Fruit fly (Drosophila melanogaster) whole organism, embryonic: ENCODE measurements around the gene CG31542.

Experiments
- Adf1 ChIP-seq: fragments of 200-800 bp; sonication (Bioruptor generic); IDR thresholded peaks from 2 replicates; pipeline ENCODE4 v1.3.6; 2022; ENCODE audit warnings: missing biosample characterization, missing genetic modification characterization
- Aef1 ChIP-seq: fragments of 200-800 bp; sonication (Bioruptor generic); IDR thresholded peaks from 3 replicates; pipeline ENCODE4 v1.3.6; 2022; ENCODE audit warnings: missing biosample characterization, missing genetic modification characterization
- BEAF-32 ChIP-seq: fragments of 200-800 bp; sonication (Bioruptor generic); optimal IDR thresholded peaks from 3 replicates; lab custom pipeline; 2017; ENCODE audit warnings: missing biosample characterization, missing genetic modification characterization, mild to moderate bottlenecking, moderate library complexity, missing genetic modification reagents
- Bteb2 ChIP-seq: fragments of 200-800 bp; sonication (Bioruptor generic); optimal IDR thresholded peaks from 2 replicates; lab custom pipeline; 2016; ENCODE audit warnings: missing biosample characterization, missing genetic modification characterization
- CG1233 ChIP-seq: fragments of 200-800 bp; sonication (Bioruptor generic); optimal IDR thresholded peaks from 4 replicates; lab custom pipeline; 2018; ENCODE audit warnings: missing biosample characterization, mild to moderate bottlenecking, missing genetic modification characterization
- CG13123 ChIP-seq: fragments of 200-800 bp; sonication (Bioruptor generic); optimal IDR thresholded peaks from 2 replicates; lab custom pipeline; 2016; ENCODE audit warnings: missing biosample characterization, missing genetic modification characterization
- CG15073 ChIP-seq: fragments of 200-800 bp; sonication (Bioruptor generic); optimal IDR thresholded peaks from 2 replicates; lab custom pipeline; 2016; ENCODE audit warnings: missing biosample characterization, missing genetic modification characterization
- CG2889 ChIP-seq: fragments of 200-800 bp; sonication (Bioruptor generic); IDR thresholded peaks from 3 replicates; pipeline ENCODE4 v1.3.6; 2022; ENCODE audit warnings: missing biosample characterization, missing genetic modification characterization
- CG31365 ChIP-seq: fragments of 200-800 bp; sonication (Bioruptor generic); optimal IDR thresholded peaks from 2 replicates; lab custom pipeline; 2018; ENCODE audit warnings: missing biosample characterization, mild to moderate bottlenecking, missing genetic modification characterization
- CG31441 ChIP-seq: fragments of 200-800 bp; sonication (Bioruptor generic); IDR thresholded peaks from 2 replicates; pipeline ENCODE4 v1.3.6; 2022; ENCODE audit warnings: missing biosample characterization, missing genetic modification characterization
- CG34224 ChIP-seq: fragments of 200-800 bp; sonication (Bioruptor generic); IDR thresholded peaks from 3 replicates; pipeline ENCODE4 v1.3.6; 2022; ENCODE audit warnings: missing biosample characterization, missing genetic modification characterization; ENCODE audit not compliant: partially characterized antibody
- CG43689 ChIP-seq: fragments of 200-800 bp; sonication (Bioruptor generic); IDR thresholded peaks from 2 replicates; pipeline ENCODE4 v1.3.6; 2022; ENCODE audit warnings: missing biosample characterization, missing genetic modification characterization
- CG4820 ChIP-seq: fragments of 200-800 bp; sonication (Bioruptor generic); optimal IDR thresholded peaks from 3 replicates; lab custom pipeline; 2016; ENCODE audit warnings: missing biosample characterization, missing genetic modification characterization
- CG6254 ChIP-seq: fragments of 200-800 bp; sonication (Bioruptor generic); optimal IDR thresholded peaks from 3 replicates; lab custom pipeline; 2017; ENCODE audit warnings: mild to moderate bottlenecking, missing biosample characterization, missing genetic modification reagents, missing genetic modification characterization
- CG6272 ChIP-seq: fragments of 200-800 bp; sonication (Bioruptor generic); IDR thresholded peaks from 2 replicates; pipeline ENCODE4 v1.3.6; 2022; ENCODE audit warnings: missing biosample characterization, missing genetic modification characterization
- CG7963 ChIP-seq: fragments of 200-800 bp; sonication (Bioruptor generic); IDR thresholded peaks from 3 replicates; pipeline ENCODE4 v1.3.6; 2022; ENCODE audit warnings: missing biosample characterization, missing genetic modification characterization; ENCODE audit not compliant: partially characterized antibody
- CG8478 ChIP-seq: fragments of >200 bp; optimal IDR thresholded peaks from 2 replicates; lab custom pipeline; 2018
- CG8924 ChIP-seq: fragments of 200-800 bp; optimal IDR thresholded peaks from 3 replicates; lab custom pipeline; 2019; ENCODE audit warnings: missing biosample characterization, mild to moderate bottlenecking, missing genetic modification characterization, moderate library complexity
- CG8944 ChIP-seq: fragments of 200-800 bp; sonication (Bioruptor generic); optimal IDR thresholded peaks from 3 replicates; lab custom pipeline; 2016; ENCODE audit warnings: missing biosample characterization, missing genetic modification characterization
- CG9932 ChIP-seq: fragments of 200-800 bp; sonication (Bioruptor generic); IDR thresholded peaks from 2 replicates; pipeline ENCODE4 v1.3.6; 2022; ENCODE audit warnings: missing biosample characterization, missing genetic modification characterization
- CrebB ChIP-seq: fragments of 200-800 bp; sonication (Bioruptor generic); optimal IDR thresholded peaks from 3 replicates; lab custom pipeline; 2018; ENCODE audit warnings: missing biosample characterization, mild to moderate bottlenecking, missing genetic modification characterization
- Eip74EF ChIP-seq, 2 experiments: fragments of 200-800 bp in 1 of 2; fragments of >200 bp in 1 of 2; sonication (Bioruptor generic) in 1 of 2; optimal IDR thresholded peaks; 2 replicates each; lab custom pipeline; 2017 to 2019; ENCODE audit warnings: missing biosample characterization in 2 of 2, missing genetic modification characterization in 2 of 2, mild to moderate bottlenecking in 1 of 2, moderate library complexity in 1 of 2
- Ets97D ChIP-seq: fragments of 200-800 bp; sonication (Bioruptor generic); optimal IDR thresholded peaks from 3 replicates; lab custom pipeline; 2016; ENCODE audit warnings: missing biosample characterization, missing genetic modification characterization
- HHEX ChIP-seq: fragments of 200-800 bp; sonication (Bioruptor generic); optimal IDR thresholded peaks from 3 replicates; lab custom pipeline; 2017; ENCODE audit warnings: missing biosample characterization, mild to moderate bottlenecking, missing genetic modification characterization, missing genetic modification reagents
- MESR4 ChIP-seq: fragments of 200-800 bp; sonication (Bioruptor generic); optimal IDR thresholded peaks from 2 replicates; lab custom pipeline; 2018; ENCODE audit warnings: missing biosample characterization, mild to moderate bottlenecking, missing genetic modification characterization, moderate library complexity
- MTF-1 ChIP-seq: fragments of 200-800 bp; sonication (Bioruptor generic); optimal IDR thresholded peaks from 2 replicates; lab custom pipeline; 2018; ENCODE audit warnings: missing biosample characterization, mild to moderate bottlenecking, missing genetic modification characterization, borderline replicate concordance
- Med ChIP-seq: fragments of 200-800 bp; sonication (Bioruptor generic); peaks from one replicate; lab custom pipeline; 2016; ENCODE audit warnings: missing biosample characterization, missing genetic modification characterization, mild to moderate bottlenecking, inconsistent platforms, moderate library complexity
- Ptx1 ChIP-seq: fragments of 200-800 bp; sonication (Bioruptor generic); IDR thresholded peaks from 2 replicates; pipeline ENCODE4 v1.3.6; 2022; ENCODE audit warnings: missing biosample characterization, missing genetic modification characterization
- Side ChIP-seq: fragments of 200-800 bp; sonication (Bioruptor generic); optimal IDR thresholded peaks from 2 replicates; lab custom pipeline; 2016; ENCODE audit warnings: missing biosample characterization, missing genetic modification characterization
- Sry-δ ChIP-seq: fragments of 200-800 bp; sonication (Bioruptor generic); optimal IDR thresholded peaks from 2 replicates; lab custom pipeline; 2016; ENCODE audit warnings: missing biosample characterization, missing genetic modification characterization
- YL-1 ChIP-seq: fragments of 200-800 bp; sonication (Bioruptor generic); optimal IDR thresholded peaks from 3 replicates; lab custom pipeline; 2017; ENCODE audit warnings: missing biosample characterization, mild to moderate bottlenecking, missing genetic modification characterization
- aop ChIP-seq: fragments of 200-800 bp; sonication (Bioruptor generic); IDR thresholded peaks from 2 replicates; pipeline ENCODE4 v1.3.6; 2022; ENCODE audit warnings: missing biosample characterization, missing genetic modification characterization
- az2 ChIP-seq: fragments of 200-800 bp; sonication (Bioruptor generic); optimal IDR thresholded peaks from 3 replicates; lab custom pipeline; 2016; ENCODE audit warnings: missing biosample characterization, missing genetic modification characterization
- bbx ChIP-seq: fragments of 200-800 bp; sonication (Bioruptor generic); IDR thresholded peaks from 2 replicates; pipeline ENCODE4 v1.3.6; 2022; ENCODE audit warnings: missing biosample characterization, missing genetic modification characterization; ENCODE audit not compliant: partially characterized antibody
- bigmax ChIP-seq: fragments of 200-800 bp; sonication (Bioruptor generic); optimal IDR thresholded peaks from 2 replicates; lab custom pipeline; 2018; ENCODE audit warnings: missing biosample characterization, mild to moderate bottlenecking, missing genetic modification characterization
- caup ChIP-seq: fragments of 200-800 bp; sonication (Bioruptor generic); optimal IDR thresholded peaks from 3 replicates; lab custom pipeline; 2017; ENCODE audit warnings: missing biosample characterization, mild to moderate bottlenecking, missing genetic modification characterization, moderate library complexity; ENCODE audit not compliant: severe bottlenecking
- crp ChIP-seq, 2 experiments: fragments of 200-800 bp; sonication (Bioruptor generic); optimal IDR thresholded peaks; 2 replicates in 1 of 2; 3 replicates in 1 of 2; lab custom pipeline; 2017; ENCODE audit warnings: missing biosample characterization in 2 of 2, missing genetic modification characterization in 2 of 2, mild to moderate bottlenecking in 1 of 2, moderate library complexity in 1 of 2
- dm ChIP-seq: fragments of 200-800 bp; sonication (Bioruptor generic); optimal IDR thresholded peaks from 3 replicates; lab custom pipeline; 2016; ENCODE audit warnings: missing biosample characterization, missing genetic modification characterization
- exex ChIP-seq: fragments of 200-800 bp; sonication (Bioruptor generic); optimal IDR thresholded peaks from 4 replicates; lab custom pipeline; 2018; ENCODE audit warnings: missing biosample characterization, mild to moderate bottlenecking, missing genetic modification characterization, moderate library complexity
- fd64A ChIP-seq: fragments of 200-800 bp; sonication (Bioruptor generic); optimal IDR thresholded peaks from 3 replicates; lab custom pipeline; 2018; ENCODE audit warnings: missing biosample characterization, mild to moderate bottlenecking, missing genetic modification characterization
- lilli ChIP-seq: fragments of 200-800 bp; sonication (Bioruptor generic); optimal IDR thresholded peaks from 3 replicates; lab custom pipeline; 2016; ENCODE audit warnings: missing biosample characterization, missing genetic modification characterization
- mirr ChIP-seq: fragments of 200-800 bp; sonication (Bioruptor generic); optimal IDR thresholded peaks from 3 replicates; lab custom pipeline; 2018; ENCODE audit warnings: missing biosample characterization, mild to moderate bottlenecking, missing genetic modification characterization
- pan ChIP-seq, 4 experiments: fragments of >200 bp in 3 of 4; fragments of 200-800 bp in 1 of 4; sonication (Bioruptor generic) in 1 of 4; optimal IDR thresholded peaks in 3 of 4; IDR thresholded peaks in 1 of 4; 2 replicates each; pipeline versions ENCODE4 v1.3.6 to Lab custom; 2017 to 2022; ENCODE audit warnings: missing biosample characterization in 2 of 4, missing genetic modification characterization in 2 of 4, mixed read lengths in 1 of 4
- pros ChIP-seq: fragments of 200-800 bp; sonication (Bioruptor generic); optimal IDR thresholded peaks from 3 replicates; lab custom pipeline; 2019; ENCODE audit warnings: missing biosample characterization, mild to moderate bottlenecking, missing genetic modification characterization, moderate library complexity
- sd ChIP-seq: fragments of 200-800 bp; sonication (Bioruptor generic); optimal IDR thresholded peaks from 3 replicates; lab custom pipeline; 2018; ENCODE audit warnings: missing biosample characterization, mild to moderate bottlenecking, missing genetic modification characterization, moderate library complexity
- sim ChIP-seq: fragments of 200-800 bp; sonication (Bioruptor generic); IDR thresholded peaks from 2 replicates; pipeline ENCODE4 v1.3.6; 2022; ENCODE audit warnings: missing biosample characterization, missing genetic modification characterization
- sqz ChIP-seq: fragments of 200-800 bp; sonication (Bioruptor generic); optimal IDR thresholded peaks from 3 replicates; lab custom pipeline; 2018; ENCODE audit warnings: missing biosample characterization, mild to moderate bottlenecking, missing genetic modification characterization
- tup ChIP-seq: fragments of 200-800 bp; sonication (Bioruptor generic); optimal IDR thresholded peaks from 2 replicates; lab custom pipeline; 2016; ENCODE audit warnings: missing biosample characterization, mild to moderate bottlenecking, missing genetic modification characterization, moderate library complexity
- wdn ChIP-seq: fragments of 200-800 bp; sonication (Bioruptor generic); IDR thresholded peaks from 2 replicates; pipeline ENCODE4 v1.3.6; 2022; ENCODE audit warnings: missing biosample characterization, missing genetic modification characterization
- zfh2 ChIP-seq: fragments of 200-800 bp; sonication (Bioruptor generic); optimal IDR thresholded peaks from 2 replicates; lab custom pipeline; 2016; ENCODE audit warnings: missing biosample characterization, missing genetic modification characterization

The CG31542 gene

dm6 chr3R:5371563-5371962 is 2.2 kb downstream of the CG31542 start, which contains the start of gene Polr2F (continued):
- TF ChIP-seq CG4820 (GFP tag; lab: Kevin White, UChicago) = peak; percentile 68
- peak; percentile 82 for TF ChIP-seq az2 (GFP tag; lab: Kevin White, UChicago)
- TF ChIP-seq CG1233 (GFP tag; lab: Kevin White, UChicago) = peak; percentile 74
- TF ChIP-seq Aef1 (GFP tag; lab: Robert Waterston, UW) = peak; percentile 61
- TF ChIP-seq dm = peak; percentile 99
- peak; percentile 92 for TF ChIP-seq CG8944
- TF ChIP-seq mirr (GFP tag; lab: Kevin White, UChicago) = peak; percentile 72
- TF ChIP-seq CG7963 (GFP tag; lab: Robert Waterston, UW) = peak; percentile 41; the same call in 1 of the 3 replicates
- peak; percentile 81 for TF ChIP-seq tup (GFP tag; lab: Kevin White, UChicago)
- TF ChIP-seq Adf1 (GFP tag; lab: Robert Waterston, UW) = peak; percentile 72
- no peak for TF ChIP-seq pan (optimal IDR thresholded peaks at IDR 0.05; lab: Kevin White, UChicago)
- peak in 1 of 2 experiments; percentile 75 for TF ChIP-seq pan (GFP tag; optimal IDR thresholded peaks at IDR 0.05 in 1 of 2, IDR thresholded peaks at IDR 0.05 in 1 of 2)
- peak; percentile 97 for TF ChIP-seq zfh2 (GFP tag; lab: Kevin White, UChicago)
- TF ChIP-seq Bteb2 (GFP tag; lab: Kevin White, UChicago) = peak; percentile 82
- peak; percentile 69 for TF ChIP-seq CrebB
- no peak for TF ChIP-seq CG43689 (GFP tag; lab: Robert Waterston, UW)
- no peak for TF ChIP-seq wdn (GFP tag; lab: Robert Waterston, UW)
- TF ChIP-seq Side (GFP tag; lab: Kevin White, UChicago) = peak; percentile 89
- TF ChIP-seq YL-1 = peak; percentile 93
- TF ChIP-seq CG31365 = no peak
- peak; percentile 60 for TF ChIP-seq CG31441 (GFP tag; lab: Robert Waterston, UW)
- peak; percentile 64; the same call in 2 of the 3 replicates for TF ChIP-seq CG2889
- no peak for TF ChIP-seq sd
- no peak for TF ChIP-seq CG8478
- TF ChIP-seq Ptx1 = peak; percentile 73
- TF ChIP-seq Eip74EF (GFP tag; optimal IDR thresholded peaks at IDR 0.05; lab: Kevin White, UChicago) = no peak
- peak; percentile 78 for TF ChIP-seq CG13123 (GFP tag; lab: Kevin White, UChicago)
- TF ChIP-seq sim (GFP tag; lab: Robert Waterston, UW) = no peak
- TF ChIP-seq exex (tag; lab: Kevin White, UChicago) = peak; percentile 45
- no peak for TF ChIP-seq pros
- 0 out of 3 replicates have a peak, but pooled peaks have one; percentile 21 for TF ChIP-seq CG34224 (GFP tag; lab: Robert Waterston, UW)
- TF ChIP-seq Ets97D (GFP tag; lab: Kevin White, UChicago) = peak; percentile 96
- peak; percentile 69 for TF ChIP-seq CG6272 (GFP tag; lab: Robert Waterston, UW)
- TF ChIP-seq CG6254 (GFP tag; lab: Kevin White, UChicago) = no peak
- TF ChIP-seq MESR4 (GFP tag; lab: Kevin White, UChicago) = peak; percentile 97
- TF ChIP-seq Med = peak; percentile 99
- peak; percentile 77 for TF ChIP-seq aop
- TF ChIP-seq HHEX = peak; percentile 76
- TF ChIP-seq caup (GFP tag; lab: Kevin White, UChicago) = peak; percentile 92
- peak; percentile 66 for TF ChIP-seq CG8924
- TF ChIP-seq lilli (GFP tag; lab: Kevin White, UChicago) = peak; percentile 95
- TF ChIP-seq bbx (GFP tag; lab: Robert Waterston, UW) = peak; percentile 66
- peak; percentile 89 for TF ChIP-seq MTF-1 (GFP tag; lab: Kevin White, UChicago)
- no peak for TF ChIP-seq fd64A (GFP tag; lab: Kevin White, UChicago)
- TF ChIP-seq crp (GFP tag; optimal IDR thresholded peaks at IDR 0.05; lab: Kevin White, UChicago) = peak in 1 of 2 experiments; percentile 41
- TF ChIP-seq BEAF-32 (GFP tag; lab: Kevin White, UChicago) = peak; percentile 63
- peak; percentile 98 for TF ChIP-seq CG9932 (GFP tag; lab: Robert Waterston, UW)
- peak; percentile 75 for TF ChIP-seq Sry-δ
- no peak for TF ChIP-seq sqz (GFP tag; lab: Kevin White, UChicago)
- TF ChIP-seq bigmax = peak; percentile 68
- no peak for TF ChIP-seq CG15073 (GFP tag; lab: Kevin White, UChicago)
